4 worm cellular contexts compared by ENCODE assay signal in the genomic region with DNA sequence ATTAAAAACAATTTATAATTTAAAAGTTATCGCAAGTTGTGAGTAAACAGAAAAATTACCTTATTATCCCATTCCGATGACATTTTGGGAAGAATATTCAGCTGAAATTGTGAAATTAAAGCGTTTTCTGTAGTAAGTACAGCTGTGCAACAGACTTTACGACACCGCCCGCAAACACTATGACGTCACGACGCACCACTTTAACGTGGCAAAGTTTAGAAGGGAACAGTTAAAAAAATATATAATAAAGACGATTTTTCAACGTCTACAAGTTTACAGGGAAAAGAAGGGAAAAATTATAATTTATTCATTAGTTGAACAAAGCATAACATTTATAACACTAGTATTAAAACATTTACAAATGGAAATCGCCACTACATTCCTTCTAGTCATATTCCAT.
TF ChIP-seq lines count a peak whose summit lies in the region.

A gene (minus strand): TSS at position 101 of the 400 bp plus-strand sequence.

TF ChIP-seq in whole organism, L1 larva, 84 proteins besides CTCF, POLR2A, EP300 and RAD21:
- TF ChIP-seq swsn-7 (tag; optimal IDR thresholded peaks at IDR 0.05; lab: Kevin White, UChicago) (no peak), tbx-2 (tag; optimal IDR thresholded peaks at IDR 0.05; lab: Kevin White, UChicago) (no peak), isw-1 (GFP tag; IDR thresholded peaks at IDR 0.05; lab: Robert Waterston, UW) (no peak), aha-1 (tag; optimal IDR thresholded peaks at IDR 0.05; lab: Kevin White, UChicago) (no peak), unc-130 (tag; optimal IDR thresholded peaks at IDR 0.05; lab: Kevin White, UChicago) (no peak), F16B12.6 (tag; optimal IDR thresholded peaks at IDR 0.05; lab: Kevin White, UChicago) (peak; percentile 45), lin-35 (GFP tag; optimal IDR thresholded peaks at IDR 0.05; lab: Kevin White, UChicago) (peak in 1 of 2 experiments; percentile 1), elt-2 (tag; optimal IDR thresholded peaks at IDR 0.05; lab: Kevin White, UChicago) (no peak), nhr-19 (GFP tag; conservative IDR thresholded peaks at IDR 0.05; lab: Robert Waterston, UW) (no peak), ztf-11 (tag; optimal IDR thresholded peaks at IDR 0.05; lab: Kevin White, UChicago) (no peak), jun-1 (tag; optimal IDR thresholded peaks at IDR 0.05; lab: Kevin White, UChicago) (no peak), sptf-1 (tag; optimal IDR thresholded peaks at IDR 0.05; lab: Kevin White, UChicago) (no peak), fkh-8 (tag; optimal IDR thresholded peaks at IDR 0.05; lab: Kevin White, UChicago) (no peak), lin-14 (GFP tag; optimal IDR thresholded peaks at IDR 0.05; lab: Kevin White, UChicago) (no peak), nhr-77 (tag; optimal IDR thresholded peaks at IDR 0.05; lab: Kevin White, UChicago) (no peak), nhr-47 (tag; optimal IDR thresholded peaks at IDR 0.05; lab: Kevin White, UChicago) (no peak)

TF ChIP-seq in whole organism, L2 larva, 48 proteins besides CTCF, POLR2A, EP300 and RAD21:
- TF ChIP-seq crh-2 (tag; optimal IDR thresholded peaks at IDR 0.05; lab: Kevin White, UChicago) = peak; percentile 8
- TF ChIP-seq lin-11 (tag; optimal IDR thresholded peaks at IDR 0.05; lab: Kevin White, UChicago) = no peak
TF ChIP-seq in whole organism, L2 larva: peak in this region for 1.

TF ChIP-seq in whole organism, L3 larva, 47 proteins besides CTCF, POLR2A, EP300 and RAD21:
- TF ChIP-seq aly-2 (tag; optimal IDR thresholded peaks at IDR 0.05; lab: Kevin White, UChicago) (no peak), daf-12 (tag; optimal IDR thresholded peaks at IDR 0.05; lab: Kevin White, UChicago) (no peak), sea-2 (GFP tag; optimal IDR thresholded peaks at IDR 0.05; lab: Kevin White, UChicago) (no peak), pha-4 (tag; optimal IDR thresholded peaks at IDR 0.05; lab: Kevin White, UChicago) (peak; percentile 4), elt-2 (tag; optimal IDR thresholded peaks at IDR 0.05; lab: Kevin White, UChicago) (peak; percentile 1)
TF ChIP-seq in whole organism, L3 larva: peak in this region for 2.

TF ChIP-seq in whole organism, L4 larva, 104 proteins besides CTCF, POLR2A, EP300 and RAD21:
- TF ChIP-seq zfp-3 (GFP tag; conservative IDR thresholded peaks at IDR 0.05; lab: Robert Waterston, UW) (no peak), egl-43 (GFP tag; IDR thresholded peaks at IDR 0.05; lab: Robert Waterston, UW) (no peak), set-16 (GFP tag; IDR thresholded peaks at IDR 0.05; lab: Robert Waterston, UW) (no peak), ztf-11 (tag; optimal IDR thresholded peaks at IDR 0.05; lab: Kevin White, UChicago) (no peak), lin-15B (tag; optimal IDR thresholded peaks at IDR 0.05; lab: Kevin White, UChicago) (no peak), dve-1 (tag; optimal IDR thresholded peaks at IDR 0.05; lab: Kevin White, UChicago; ENCODE audit: insufficient read depth) (peak; percentile 35), aha-1 (tag; lab: Kevin White, UChicago) (peak; percentile 81), unc-39 (tag; optimal IDR thresholded peaks at IDR 0.05; lab: Kevin White, UChicago) (no peak), hlh-11 (tag; optimal IDR thresholded peaks at IDR 0.05; lab: Kevin White, UChicago) (no peak), ceh-62 (tag; optimal IDR thresholded peaks at IDR 0.05; lab: Kevin White, UChicago) (no peak), tag-97 (GFP tag; IDR thresholded peaks at IDR 0.05; lab: Robert Waterston, UW) (no peak), zip-11 (GFP tag; IDR thresholded peaks at IDR 0.05; lab: Robert Waterston, UW) (no peak)
